Worm (Caenorhabditis elegans) whole organism, young adult: ENCODE results near the gene T28H11.7.
A peak's percentile ranks its signal among the peaks of the same experiment; 100 is the strongest.

Experiments used
- B0035.1 ChIP-seq: sonication (generic microtip); optimal IDR thresholded peaks from 2 replicates; lab custom pipeline; 2016; ENCODE audit warnings: missing genetic modification characterization, mild to moderate bottlenecking, missing compliant biosample characterization, missing genotype, missing genetic modification reagents
- B0336.3 ChIP-seq: fragments of 200-800 bp; sonication (Bioruptor generic); IDR thresholded peaks from 2 replicates; pipeline ENCODE4 v1.3.6; 2022; ENCODE audit warnings: missing genetic modification characterization, missing compliant biosample characterization
- F33H1.4 ChIP-seq: fragments of 200-800 bp; sonication (Bioruptor generic); IDR thresholded peaks from 2 replicates; pipeline ENCODE4 v1.3.6; 2022; ENCODE audit warnings: missing genetic modification reagents, missing genetic modification characterization, missing compliant biosample characterization
- F49E8.2 ChIP-seq: sonication (generic microtip); optimal IDR thresholded peaks from 3 replicates; lab custom pipeline; 2017; ENCODE audit warnings: missing genetic modification characterization, mild to moderate bottlenecking, missing compliant biosample characterization, antibody characterized with exemption, moderate library complexity; ENCODE audit not compliant: insufficient read depth
- F52B5.7 ChIP-seq: sonication (generic microtip); optimal IDR thresholded peaks from 2 replicates; lab custom pipeline; 2016; ENCODE audit warnings: mild to moderate bottlenecking, missing genetic modification characterization, missing compliant biosample characterization
- F55B11.4 ChIP-seq: sonication (generic microtip); optimal IDR thresholded peaks from 2 replicates; lab custom pipeline; 2016; ENCODE audit warnings: missing compliant biosample characterization, missing genetic modification characterization, borderline replicate concordance; ENCODE audit not compliant: insufficient read depth
- F57A8.1 ChIP-seq: fragments of 200-800 bp; sonication (Bioruptor generic); optimal IDR thresholded peaks from 2 replicates; lab custom pipeline; 2018; ENCODE audit warnings: mild to moderate bottlenecking, missing genetic modification characterization, moderate library complexity, missing compliant biosample characterization
- Y53F4B.3 ChIP-seq: fragments of 200-800 bp; sonication (Bioruptor generic); IDR thresholded peaks from 2 replicates; pipeline ENCODE4 v1.3.6; 2022; ENCODE audit warnings: missing genetic modification reagents, missing genetic modification characterization, missing compliant biosample characterization
- Y79H2A.3 ChIP-seq: fragments of 200-800 bp; sonication (Bioruptor generic); conservative IDR thresholded peaks from 2 replicates; pipeline ENCODE4 v1.3.6; 2022; ENCODE audit warnings: missing genetic modification reagents, missing genetic modification characterization, missing compliant biosample characterization
- ZK185.1 ChIP-seq: sonication (generic microtip); optimal IDR thresholded peaks from 2 replicates; lab custom pipeline; 2016; ENCODE audit warnings: mild to moderate bottlenecking, missing genetic modification characterization, missing compliant biosample characterization; ENCODE audit not compliant: poor library complexity, severe bottlenecking
- akir-1 ChIP-seq: fragments of 200-800 bp; sonication (Bioruptor generic); optimal IDR thresholded peaks from 2 replicates; lab custom pipeline; 2018; ENCODE audit warnings: mild to moderate bottlenecking, missing genetic modification characterization, moderate library complexity, missing compliant biosample characterization
- aptf-2 ChIP-seq: fragments of 200-800 bp; sonication (Bioruptor generic); conservative IDR thresholded peaks from 2 replicates; pipeline ENCODE4 v1.3.6; 2022; ENCODE audit warnings: missing genetic modification reagents, missing genetic modification characterization, missing compliant biosample characterization
- athp-1 ChIP-seq: sonication (generic microtip); optimal IDR thresholded peaks from 2 replicates; lab custom pipeline; 2017; ENCODE audit warnings: mild to moderate bottlenecking, missing genetic modification characterization, missing compliant biosample characterization
- attf-3 ChIP-seq: fragments of 200-800 bp; sonication (Bioruptor generic); conservative IDR thresholded peaks from 2 replicates; pipeline ENCODE4 v1.3.6; 2022; ENCODE audit warnings: missing genetic modification reagents, missing genetic modification characterization, missing compliant biosample characterization
- attf-5 ChIP-seq: fragments of 200-800 bp; sonication (Bioruptor generic); optimal IDR thresholded peaks from 2 replicates; lab custom pipeline; 2018; ENCODE audit warnings: mild to moderate bottlenecking, missing genetic modification characterization, missing compliant biosample characterization
- attf-6 ChIP-seq: fragments of 200-800 bp; sonication (Bioruptor generic); IDR thresholded peaks from 2 replicates; pipeline ENCODE4 v1.3.6; 2022; ENCODE audit warnings: missing genetic modification reagents, missing genetic modification characterization, missing compliant biosample characterization
- dpff-1 ChIP-seq: sonication (generic microtip); optimal IDR thresholded peaks from 2 replicates; lab custom pipeline; 2017; ENCODE audit warnings: mild to moderate bottlenecking, missing genetic modification characterization, missing compliant biosample characterization
- egl-18 ChIP-seq: fragments of 200-800 bp; sonication (Bioruptor generic); IDR thresholded peaks from 2 replicates; pipeline ENCODE4 v1.3.6; 2022; ENCODE audit warnings: missing genetic modification reagents, missing genetic modification characterization, missing compliant biosample characterization
- hlh-12 ChIP-seq: sonication (generic microtip); optimal IDR thresholded peaks from 2 replicates; lab custom pipeline; 2016; ENCODE audit warnings: missing genetic modification characterization, missing compliant biosample characterization
- hlh-26 ChIP-seq: fragments of 200-800 bp; sonication (Bioruptor generic); conservative IDR thresholded peaks from 2 replicates; pipeline ENCODE4 v1.3.6; 2022; ENCODE audit warnings: missing genetic modification reagents, missing genetic modification characterization, missing compliant biosample characterization
- hmg-20 ChIP-seq: fragments of 200-800 bp; sonication (Bioruptor generic); IDR thresholded peaks from 2 replicates; pipeline ENCODE4 v1.3.6; 2022; ENCODE audit warnings: missing genetic modification reagents, missing genetic modification characterization, missing compliant biosample characterization
- hsf-1 ChIP-seq: fragments of 200-800 bp; sonication (Bioruptor generic); IDR thresholded peaks from 2 replicates; pipeline ENCODE4 v1.3.6; 2022; ENCODE audit warnings: missing genetic modification reagents, missing genetic modification characterization, missing compliant biosample characterization
- lag-1 ChIP-seq: fragments of 200-800 bp; sonication (Bioruptor generic); IDR thresholded peaks from 2 replicates; pipeline ENCODE4 v1.3.6; 2022; ENCODE audit warnings: missing genetic modification reagents, missing genetic modification characterization, missing compliant biosample characterization
- let-526 ChIP-seq: fragments of 200-800 bp; sonication (Bioruptor generic); IDR thresholded peaks from 2 replicates; pipeline ENCODE4 v1.3.6; 2022; ENCODE audit warnings: missing genetic modification reagents, missing genetic modification characterization, missing compliant biosample characterization
- let-607 ChIP-seq, 2 experiments: fragments of 200-800 bp in 1 of 2; sonication (Bioruptor generic) in 1 of 2; sonication (generic microtip) in 1 of 2; optimal IDR thresholded peaks; 2 replicates each; lab custom pipeline; 2016 to 2018; ENCODE audit warnings: mild to moderate bottlenecking in 2 of 2, missing compliant biosample characterization in 2 of 2, missing genetic modification characterization in 2 of 2, moderate library complexity in 2 of 2, missing genotype in 1 of 2
- lin-40 ChIP-seq: sonication (generic microtip); optimal IDR thresholded peaks from 2 replicates; lab custom pipeline; 2016; ENCODE audit warnings: missing genetic modification characterization, mild to moderate bottlenecking, missing compliant biosample characterization, missing genotype, missing genetic modification reagents
- lsl-1 ChIP-seq: fragments of 200-800 bp; sonication (Bioruptor generic); optimal IDR thresholded peaks from 2 replicates; lab custom pipeline; 2018; ENCODE audit warnings: mild to moderate bottlenecking, missing genetic modification characterization, moderate library complexity, missing compliant biosample characterization
- madf-10 ChIP-seq: sonication (generic microtip); optimal IDR thresholded peaks from 2 replicates; lab custom pipeline; 2016; ENCODE audit warnings: mild to moderate bottlenecking, missing genetic modification characterization, missing compliant biosample characterization
- madf-6 ChIP-seq: fragments of 200-800 bp; sonication (Bioruptor generic); IDR thresholded peaks from 2 replicates; pipeline ENCODE4 v1.3.6; 2022; ENCODE audit warnings: missing genetic modification reagents, missing genetic modification characterization, missing compliant biosample characterization
- madf-8 ChIP-seq: fragments of 200-800 bp; sonication (Bioruptor generic); conservative IDR thresholded peaks from 2 replicates; pipeline ENCODE4 v1.3.6; 2022; ENCODE audit warnings: missing genetic modification reagents, missing genetic modification characterization, missing compliant biosample characterization
- mcd-1 ChIP-seq: fragments of 200-800 bp; sonication (Bioruptor generic); IDR thresholded peaks from 2 replicates; pipeline ENCODE4 v1.3.6; 2022; ENCODE audit warnings: missing genetic modification reagents, missing genetic modification characterization, missing compliant biosample characterization
- mes-4 ChIP-seq: sonication (generic microtip); optimal IDR thresholded peaks from 2 replicates; lab custom pipeline; 2016; ENCODE audit warnings: missing genotype, missing genetic modification characterization, missing compliant biosample characterization
- nfya-1 ChIP-seq: sonication (generic microtip); optimal IDR thresholded peaks from 2 replicates; lab custom pipeline; 2017; ENCODE audit warnings: antibody characterized with exemption, missing compliant biosample characterization, missing genetic modification characterization, borderline replicate concordance; ENCODE audit not compliant: insufficient read depth
- nfya-2 ChIP-seq: fragments of 200-800 bp; sonication (Bioruptor generic); IDR thresholded peaks from 2 replicates; pipeline ENCODE4 v1.3.6; 2022; ENCODE audit warnings: missing genetic modification reagents, missing genetic modification characterization, missing compliant biosample characterization
- nhr-120 ChIP-seq: fragments of 200-800 bp; sonication (Bioruptor generic); IDR thresholded peaks from 2 replicates; pipeline ENCODE4 v1.3.6; 2022; ENCODE audit warnings: missing genetic modification characterization, missing compliant biosample characterization
- sea-2 ChIP-seq: fragments of 200-800 bp; sonication (Bioruptor generic); IDR thresholded peaks from 2 replicates; pipeline ENCODE4 v1.3.6; 2022; ENCODE audit warnings: missing genetic modification characterization, missing compliant biosample characterization
- snpc-1.1 ChIP-seq: sonication (generic microtip); optimal IDR thresholded peaks from 2 replicates; lab custom pipeline; 2017; ENCODE audit warnings: missing genetic modification characterization, mild to moderate bottlenecking, missing compliant biosample characterization, antibody characterized with exemption, moderate library complexity, missing genotype, missing genetic modification reagents; ENCODE audit not compliant: insufficient read depth
- snpc-3.4 ChIP-seq: sonication (generic microtip); optimal IDR thresholded peaks from 2 replicates; lab custom pipeline; 2017; ENCODE audit warnings: missing genetic modification characterization, mild to moderate bottlenecking, missing compliant biosample characterization, antibody characterized with exemption, moderate library complexity, missing genotype, missing genetic modification reagents
- tbp1 ChIP-seq: fragments of 200-800 bp; sonication (Bioruptor generic); optimal IDR thresholded peaks from 2 replicates; lab custom pipeline; 2018; ENCODE audit warnings: mild to moderate bottlenecking, missing genetic modification characterization, missing compliant biosample characterization
- tbx-9 ChIP-seq: sonication (generic microtip); optimal IDR thresholded peaks from 2 replicates; lab custom pipeline; 2016; ENCODE audit warnings: borderline replicate concordance, missing genetic modification characterization, inconsistent platforms, missing compliant biosample characterization
- unc-130 ChIP-seq: sonication (generic microtip); optimal IDR thresholded peaks from 2 replicates; lab custom pipeline; 2016; ENCODE audit warnings: missing genetic modification reagents, missing genetic modification characterization, missing compliant biosample characterization
- ztf-22 ChIP-seq: fragments of 200-800 bp; sonication (Bioruptor generic); optimal IDR thresholded peaks from 2 replicates; lab custom pipeline; 2018; ENCODE audit warnings: mild to moderate bottlenecking, missing genetic modification characterization, moderate library complexity, missing compliant biosample characterization
- ztf-3 ChIP-seq: fragments of 200-800 bp; sonication (Bioruptor generic); optimal IDR thresholded peaks from 2 replicates; lab custom pipeline; 2018; ENCODE audit warnings: mild to moderate bottlenecking, missing genetic modification characterization, missing compliant biosample characterization

T28H11.7 gene

ce11 chrIV:5038744-5039143, 21.8 kb upstream of the T28H11.7 start (continued):
- TF ChIP-seq egl-18: no peak
- peak; percentile 99 for TF ChIP-seq tbp1 (GFP tag; lab: Kevin White, UChicago)
- no peak for TF ChIP-seq akir-1 (GFP tag; lab: Kevin White, UChicago)
- peak; percentile 12 for TF ChIP-seq snpc-3.4 (tag; lab: Kevin White, UChicago)
- TF ChIP-seq lin-40 (tag; lab: Kevin White, UChicago): no peak
- no peak for TF ChIP-seq mcd-1
- TF ChIP-seq F52B5.7 (tag; lab: Kevin White, UChicago): no peak
- no peak for TF ChIP-seq B0035.1 (tag; lab: Kevin White, UChicago)
- peak; percentile 44 for TF ChIP-seq unc-130 (GFP tag; lab: Kevin White, UChicago)
- peak; percentile 28 for TF ChIP-seq F49E8.2 (tag; lab: Kevin White, UChicago)
- TF ChIP-seq let-526 (GFP tag; lab: Robert Waterston, UW): no peak
- TF ChIP-seq mes-4 (tag; lab: Kevin White, UChicago): no peak
- peak in 1 of 2 experiments; percentile 8 for TF ChIP-seq let-607 (tag; optimal IDR thresholded peaks at IDR 0.05; lab: Kevin White, UChicago)
- TF ChIP-seq ztf-22 (GFP tag; lab: Kevin White, UChicago): no peak
- no peak for TF ChIP-seq F55B11.4 (tag; lab: Kevin White, UChicago)
- TF ChIP-seq hsf-1 (GFP tag; lab: Robert Waterston, UW): no peak
- TF ChIP-seq lag-1 (GFP tag; lab: Robert Waterston, UW): no peak
- TF ChIP-seq nfya-2 (GFP tag; lab: Robert Waterston, UW): no peak
- TF ChIP-seq madf-8 (GFP tag; lab: Robert Waterston, UW): no peak
- no peak for TF ChIP-seq Y53F4B.3 (GFP tag; lab: Robert Waterston, UW)
- TF ChIP-seq madf-6 (GFP tag; lab: Robert Waterston, UW): no peak
- peak; percentile 47 for TF ChIP-seq ZK185.1 (tag; lab: Kevin White, UChicago)
- TF ChIP-seq F33H1.4 (GFP tag; lab: Robert Waterston, UW): no peak
- peak; percentile 34 for TF ChIP-seq snpc-1.1
- peak; percentile 26 for TF ChIP-seq F57A8.1 (GFP tag; lab: Kevin White, UChicago)
- 0 out of 2 replicates have a peak, but pooled peaks have one; percentile 62 for TF ChIP-seq Y79H2A.3 (GFP tag; lab: Robert Waterston, UW)
- TF ChIP-seq nfya-1 (tag; lab: Kevin White, UChicago): no peak
- peak; percentile 40 for TF ChIP-seq hlh-12 (tag; lab: Kevin White, UChicago)
- no peak for TF ChIP-seq hmg-20 (GFP tag; lab: Robert Waterston, UW)
- no peak for TF ChIP-seq B0336.3 (GFP tag; lab: Robert Waterston, UW)
- 0 out of 2 replicates have a peak, but pooled peaks have one; percentile 60 for TF ChIP-seq nhr-120 (GFP tag; lab: Robert Waterston, UW)
- TF ChIP-seq athp-1 (tag; lab: Kevin White, UChicago): peak; percentile 63
- no peak for TF ChIP-seq tbx-9
- TF ChIP-seq aptf-2 (GFP tag; lab: Robert Waterston, UW): no peak
- TF ChIP-seq attf-3: no peak
- TF ChIP-seq dpff-1 (tag; lab: Kevin White, UChicago): no peak
- TF ChIP-seq madf-10 (tag; lab: Kevin White, UChicago): peak; percentile 46
- peak; percentile 86 for TF ChIP-seq attf-6 (GFP tag; lab: Robert Waterston, UW)
- TF ChIP-seq lsl-1 (GFP tag; lab: Kevin White, UChicago): peak; percentile 32
- TF ChIP-seq hlh-26 (GFP tag; lab: Robert Waterston, UW): no peak
- no peak for TF ChIP-seq ztf-3
- TF ChIP-seq sea-2 (GFP tag; lab: Robert Waterston, UW): no peak
- TF ChIP-seq attf-5 (GFP tag; lab: Kevin White, UChicago): peak; percentile 37
